Worm (Caenorhabditis elegans) whole organism, young adult: ENCODE measurements around the gene F14F8.14.

Experiments used
- B0035.1 ChIP-seq: sonication (generic microtip); optimal IDR thresholded peaks from 2 replicates; lab custom pipeline; 2016; ENCODE audit warnings: missing genetic modification characterization, mild to moderate bottlenecking, missing compliant biosample characterization, missing genotype, missing genetic modification reagents
- B0261.1 ChIP-seq: sonication (generic microtip); optimal IDR thresholded peaks from 2 replicates; lab custom pipeline; 2016; ENCODE audit warnings: mild to moderate bottlenecking, missing genetic modification characterization, moderate library complexity, missing compliant biosample characterization
- F22D6.2 ChIP-seq: sonication (generic microtip); optimal IDR thresholded peaks from 2 replicates; lab custom pipeline; 2016; ENCODE audit warnings: mild to moderate bottlenecking, missing genetic modification characterization, missing compliant biosample characterization
- K12H6.12 ChIP-seq: fragments of 200-800 bp; sonication (Bioruptor generic); optimal IDR thresholded peaks from 2 replicates; lab custom pipeline; 2018; ENCODE audit warnings: mild to moderate bottlenecking, missing genetic modification characterization, missing compliant biosample characterization
- T07F8.4 ChIP-seq: sonication (generic microtip); optimal IDR thresholded peaks from 2 replicates; lab custom pipeline; 2016; ENCODE audit warnings: mild to moderate bottlenecking, missing genetic modification characterization, moderate library complexity, missing compliant biosample characterization
- T26A5.8 ChIP-seq: sonication (generic microtip); optimal IDR thresholded peaks from 2 replicates; lab custom pipeline; 2016; ENCODE audit warnings: missing genetic modification characterization, missing compliant biosample characterization
- Y67H2A.10 ChIP-seq: fragments of 200-800 bp; sonication (Bioruptor generic); conservative IDR thresholded peaks from 2 replicates; pipeline ENCODE4 v1.3.6; 2022; ENCODE audit warnings: missing genetic modification reagents, missing genetic modification characterization, missing compliant biosample characterization
- ama-1 ChIP-seq, 3 experiments: fragments of 150-350 bp in 1 of 3; sonication (generic microtip) in 2 of 3; optimal IDR thresholded peaks; 2 replicates each; lab custom pipeline; 2014 to 2018; ENCODE audit warnings: missing biosample characterization in 2 of 3, missing genetic modification characterization in 2 of 3, missing genetic modification reagents in 2 of 3
- aptf-2 ChIP-seq: fragments of 200-800 bp; sonication (Bioruptor generic); conservative IDR thresholded peaks from 2 replicates; pipeline ENCODE4 v1.3.6; 2022; ENCODE audit warnings: missing genetic modification reagents, missing genetic modification characterization, missing compliant biosample characterization
- athp-1 ChIP-seq: sonication (generic microtip); optimal IDR thresholded peaks from 2 replicates; lab custom pipeline; 2017; ENCODE audit warnings: mild to moderate bottlenecking, missing genetic modification characterization, missing compliant biosample characterization
- bed-2 ChIP-seq: fragments of 200-800 bp; sonication (Bioruptor generic); IDR thresholded peaks from 2 replicates; pipeline ENCODE4 v1.3.6; 2022; ENCODE audit warnings: missing genetic modification reagents, missing genetic modification characterization, missing compliant biosample characterization
- ccch-3 ChIP-seq: fragments of 200-800 bp; sonication (Bioruptor generic); optimal IDR thresholded peaks from 2 replicates; lab custom pipeline; 2018; ENCODE audit warnings: mild to moderate bottlenecking, missing genetic modification characterization, missing compliant biosample characterization
- ceh-58 ChIP-seq: fragments of 200-800 bp; sonication (Bioruptor generic); IDR thresholded peaks from 2 replicates; pipeline ENCODE4 v1.3.6; 2022; ENCODE audit warnings: missing genetic modification characterization, missing compliant biosample characterization
- ceh-79 ChIP-seq: sonication (generic microtip); optimal IDR thresholded peaks from 2 replicates; lab custom pipeline; 2017; ENCODE audit warnings: mild to moderate bottlenecking, missing genetic modification characterization, missing compliant biosample characterization
- chd-7 ChIP-seq: sonication (generic microtip); optimal IDR thresholded peaks from 2 replicates; lab custom pipeline; 2016; ENCODE audit warnings: mild to moderate bottlenecking, missing genetic modification characterization, moderate library complexity, missing compliant biosample characterization
- dpff-1 ChIP-seq: sonication (generic microtip); optimal IDR thresholded peaks from 2 replicates; lab custom pipeline; 2017; ENCODE audit warnings: mild to moderate bottlenecking, missing genetic modification characterization, missing compliant biosample characterization
- dpl-1 ChIP-seq: fragments of 150-350 bp; optimal IDR thresholded peaks from 2 replicates; lab custom pipeline; 2014; ENCODE audit warnings: missing biosample characterization, missing genetic modification reagents, missing genetic modification characterization
- egl-18 ChIP-seq: fragments of 200-800 bp; sonication (Bioruptor generic); IDR thresholded peaks from 2 replicates; pipeline ENCODE4 v1.3.6; 2022; ENCODE audit warnings: missing genetic modification reagents, missing genetic modification characterization, missing compliant biosample characterization
- egrh-3 ChIP-seq: fragments of 200-800 bp; sonication (Bioruptor generic); IDR thresholded peaks from 2 replicates; pipeline ENCODE4 v1.3.6; 2022; ENCODE audit warnings: missing genetic modification reagents, missing genetic modification characterization, missing compliant biosample characterization
- ets-4 ChIP-seq: fragments of 200-800 bp; sonication (Bioruptor generic); optimal IDR thresholded peaks from 2 replicates; lab custom pipeline; 2018; ENCODE audit warnings: mild to moderate bottlenecking, missing genetic modification characterization, missing compliant biosample characterization
- gei-17 ChIP-seq: fragments of 200-800 bp; sonication (Bioruptor generic); optimal IDR thresholded peaks from 2 replicates; lab custom pipeline; 2018; ENCODE audit warnings: mild to moderate bottlenecking, missing genetic modification characterization, missing compliant biosample characterization
- him-1 ChIP-seq: sonication (generic microtip); optimal IDR thresholded peaks from 2 replicates; lab custom pipeline; 2016; ENCODE audit warnings: missing genotype, missing genetic modification reagents, missing genetic modification characterization, missing compliant biosample characterization
- hmg-20 ChIP-seq: fragments of 200-800 bp; sonication (Bioruptor generic); IDR thresholded peaks from 2 replicates; pipeline ENCODE4 v1.3.6; 2022; ENCODE audit warnings: missing genetic modification reagents, missing genetic modification characterization, missing compliant biosample characterization
- lin-26 ChIP-seq: fragments of 200-800 bp; sonication (Bioruptor generic); IDR thresholded peaks from 2 replicates; pipeline ENCODE4 v1.3.6; 2022; ENCODE audit warnings: missing genetic modification reagents, missing genetic modification characterization, missing compliant biosample characterization
- lin-35 ChIP-seq, 3 experiments: fragments of 150-350 bp in 2 of 3; sonication (generic microtip) in 1 of 3; optimal IDR thresholded peaks; 2 replicates each; lab custom pipeline; 2014 to 2018; ENCODE audit warnings: missing biosample characterization in 3 of 3, missing genetic modification characterization in 3 of 3, missing genetic modification reagents in 3 of 3
- lir-1 ChIP-seq: fragments of 200-800 bp; sonication (Bioruptor generic); conservative IDR thresholded peaks from 2 replicates; pipeline ENCODE4 v1.3.6; 2022; ENCODE audit warnings: missing genetic modification reagents, missing genetic modification characterization, missing compliant biosample characterization
- madf-3 ChIP-seq: fragments of 200-800 bp; sonication (Bioruptor generic); IDR thresholded peaks from 2 replicates; pipeline ENCODE4 v1.3.6; 2022; ENCODE audit warnings: missing genetic modification reagents, missing genetic modification characterization, missing compliant biosample characterization
- madf-6 ChIP-seq: fragments of 200-800 bp; sonication (Bioruptor generic); IDR thresholded peaks from 2 replicates; pipeline ENCODE4 v1.3.6; 2022; ENCODE audit warnings: missing genetic modification reagents, missing genetic modification characterization, missing compliant biosample characterization
- mcd-1 ChIP-seq: fragments of 200-800 bp; sonication (Bioruptor generic); IDR thresholded peaks from 2 replicates; pipeline ENCODE4 v1.3.6; 2022; ENCODE audit warnings: missing genetic modification reagents, missing genetic modification characterization, missing compliant biosample characterization
- nfya-2 ChIP-seq: fragments of 200-800 bp; sonication (Bioruptor generic); IDR thresholded peaks from 2 replicates; pipeline ENCODE4 v1.3.6; 2022; ENCODE audit warnings: missing genetic modification reagents, missing genetic modification characterization, missing compliant biosample characterization
- nfyb-1 ChIP-seq: fragments of 200-800 bp; sonication (Bioruptor generic); IDR thresholded peaks from 2 replicates; pipeline ENCODE4 v1.3.6; 2022; ENCODE audit warnings: missing genetic modification reagents, missing genetic modification characterization, missing compliant biosample characterization
- nhr-27 ChIP-seq: fragments of 200-800 bp; sonication (Bioruptor generic); optimal IDR thresholded peaks from 2 replicates; lab custom pipeline; 2018; ENCODE audit warnings: mild to moderate bottlenecking, missing genetic modification characterization, moderate library complexity, missing compliant biosample characterization
- pbrm-1 ChIP-seq: fragments of 200-800 bp; sonication (Bioruptor generic); IDR thresholded peaks from 2 replicates; pipeline ENCODE4 v1.3.6; 2022; ENCODE audit warnings: missing genetic modification reagents, missing genetic modification characterization, missing compliant biosample characterization
- rcor-1 ChIP-seq: fragments of 200-800 bp; sonication (Bioruptor generic); IDR thresholded peaks from 2 replicates; pipeline ENCODE4 v1.3.6; 2022; ENCODE audit warnings: missing genetic modification reagents, missing genetic modification characterization, missing compliant biosample characterization
- snpc-3.4 ChIP-seq: sonication (generic microtip); optimal IDR thresholded peaks from 2 replicates; lab custom pipeline; 2017; ENCODE audit warnings: missing genetic modification characterization, mild to moderate bottlenecking, missing compliant biosample characterization, antibody characterized with exemption, moderate library complexity, missing genotype, missing genetic modification reagents
- somi-1 ChIP-seq: fragments of 200-800 bp; sonication (Bioruptor generic); optimal IDR thresholded peaks from 2 replicates; lab custom pipeline; 2018; ENCODE audit warnings: mild to moderate bottlenecking, missing genetic modification characterization, missing compliant biosample characterization
- sptf-2 ChIP-seq: fragments of 200-800 bp; sonication (Bioruptor generic); optimal IDR thresholded peaks from 2 replicates; lab custom pipeline; 2018; ENCODE audit warnings: mild to moderate bottlenecking, missing genetic modification characterization, missing compliant biosample characterization
- tlf-1 ChIP-seq: fragments of 200-800 bp; sonication (Bioruptor generic); optimal IDR thresholded peaks from 2 replicates; lab custom pipeline; 2018; ENCODE audit warnings: mild to moderate bottlenecking, missing genetic modification characterization, missing compliant biosample characterization
- xnd-1 ChIP-seq: sonication (generic microtip); optimal IDR thresholded peaks from 2 replicates; lab custom pipeline; 2016; ENCODE audit warnings: missing genotype, missing genetic modification reagents, missing genetic modification characterization, missing compliant biosample characterization
- zfh-2 ChIP-seq: fragments of 200-800 bp; sonication (Bioruptor generic); conservative IDR thresholded peaks from 2 replicates; pipeline ENCODE4 v1.3.6; 2022; ENCODE audit warnings: missing genetic modification reagents, missing genetic modification characterization, missing compliant biosample characterization
- zim-3 ChIP-seq: sonication (generic microtip); optimal IDR thresholded peaks from 2 replicates; lab custom pipeline; 2017; ENCODE audit warnings: mild to moderate bottlenecking, missing genetic modification characterization, moderate library complexity, missing compliant biosample characterization
- ztf-18 ChIP-seq: sonication (generic microtip); optimal IDR thresholded peaks from 2 replicates; lab custom pipeline; 2016; ENCODE audit warnings: missing genotype, mild to moderate bottlenecking, missing genetic modification characterization, missing compliant biosample characterization
- ztf-28 ChIP-seq: fragments of 200-800 bp; sonication (Bioruptor generic); IDR thresholded peaks from 2 replicates; pipeline ENCODE4 v1.3.6; 2022; ENCODE audit warnings: missing genetic modification reagents, missing genetic modification characterization, missing compliant biosample characterization

Gene F14F8.14

ce11 chrV:16675553-16675952, 9.0 kb upstream of the F14F8.14 start, which contains the start of gene srz-1:
Gene srz-1 (plus strand): TSS chrV:16675853.
- TF ChIP-seq tlf-1 (GFP tag; lab: Kevin White, UChicago) = no peak
- no peak for TF ChIP-seq madf-6 (GFP tag; lab: Robert Waterston, UW)
- TF ChIP-seq nfyb-1 = no peak
- TF ChIP-seq him-1 (tag; lab: Kevin White, UChicago) = no peak
- TF ChIP-seq aptf-2 (GFP tag; lab: Robert Waterston, UW) = no peak
- no peak for TF ChIP-seq B0261.1 (tag; lab: Kevin White, UChicago)
- TF ChIP-seq lir-1 (GFP tag; lab: Robert Waterston, UW) = no peak
- no peak for TF ChIP-seq nfya-2 (GFP tag; lab: Robert Waterston, UW)
- no peak for TF ChIP-seq zfh-2 (GFP tag; lab: Robert Waterston, UW)

ce11 chrV:16674399-16674798, 7.9 kb upstream of the F14F8.14 start:
- no peak for TF ChIP-seq pbrm-1 (GFP tag; lab: Robert Waterston, UW)
- TF ChIP-seq athp-1 (tag; lab: Kevin White, UChicago) = no peak
- no peak for TF ChIP-seq egrh-3 (GFP tag; lab: Robert Waterston, UW)
- TF ChIP-seq lin-26 (GFP tag; lab: Robert Waterston, UW) = no peak
- no peak for TF ChIP-seq ccch-3 (GFP tag; lab: Kevin White, UChicago)
- TF ChIP-seq dpff-1 = no peak
- TF ChIP-seq snpc-3.4 = no peak
- no peak for TF ChIP-seq T07F8.4
- TF ChIP-seq sptf-2 (GFP tag; lab: Kevin White, UChicago) = no peak
- no peak for TF ChIP-seq hmg-20 (GFP tag; lab: Robert Waterston, UW)
- no peak for TF ChIP-seq xnd-1
- TF ChIP-seq T26A5.8 = no peak
- TF ChIP-seq, all 124 proteins: peak for 0

- TF ChIP-seq lin-26 (GFP tag; lab: Robert Waterston, UW) (no peak), gei-17 (GFP tag; lab: Kevin White, UChicago) (no peak), chd-7 (tag; lab: Kevin White, UChicago) (no peak), ama-1 (optimal IDR thresholded peaks at IDR 0.05; lab: Kevin White, UChicago) (no peak), ama-1 (GFP tag; optimal IDR thresholded peaks at IDR 0.05; lab: Kevin White, UChicago) (no peak), lin-35 (GFP tag; optimal IDR thresholded peaks at IDR 0.05; lab: Kevin White, UChicago) (no peak), egl-18 (GFP tag; lab: Robert Waterston, UW) (no peak), rcor-1 (GFP tag; lab: Robert Waterston, UW) (no peak), B0035.1 (tag; lab: Kevin White, UChicago) (no peak), K12H6.12 (tag; lab: Kevin White, UChicago) (no peak), somi-1 (GFP tag; lab: Kevin White, UChicago) (no peak)
- TF ChIP-seq, all 124 proteins: peak for 0
Observed at ce11 chrV:16672198-16672597, 5.7 kb upstream of the F14F8.14 start, which contains the start of gene F14F8.8. Gene F14F8.8 (minus strand): TSS chrV:16672298.

ce11 chrV:16671190-16671589, 4.6 kb upstream of the F14F8.14 start, which contains the start of gene str-61:
Gene str-61 (minus strand): TSS chrV:16671290.
- TF ChIP-seq nhr-27 (tag; lab: Kevin White, UChicago) (no peak), F22D6.2 (tag; lab: Kevin White, UChicago) (no peak), ztf-28 (GFP tag; lab: Robert Waterston, UW) (no peak), bed-2 (GFP tag; lab: Robert Waterston, UW) (no peak), ets-4 (GFP tag; lab: Kevin White, UChicago) (no peak), snpc-3.4 (no peak), ceh-58 (no peak), mcd-1 (GFP tag; lab: Robert Waterston, UW) (no peak), madf-3 (GFP tag; lab: Robert Waterston, UW) (no peak), ztf-18 (tag; lab: Kevin White, UChicago) (no peak), dpl-1 (GFP tag; lab: Kevin White, UChicago) (no peak), nfyb-1 (no peak), B0035.1 (tag; lab: Kevin White, UChicago) (no peak), lin-35 (GFP tag; optimal IDR thresholded peaks at IDR 0.05; lab: Kevin White, UChicago) (no peak), zim-3 (tag; lab: Kevin White, UChicago) (no peak), Y67H2A.10 (GFP tag; lab: Robert Waterston, UW) (no peak), ceh-79 (tag; lab: Kevin White, UChicago) (no peak), ccch-3 (GFP tag; lab: Kevin White, UChicago) (no peak)
